Fruit fly (Drosophila melanogaster) whole organism, adult: Measurements from ENCODE around the gene CG33107.

Source experiments
- CG11617 ChIP-seq: fragments of 200-800 bp; sonication (Bioruptor generic); optimal IDR thresholded peaks from 2 replicates; lab custom pipeline; 2017; ENCODE audit warnings: mild to moderate bottlenecking, missing biosample characterization, missing genetic modification reagents, missing genetic modification characterization
- CG33017 ChIP-seq: fragments of 200-800 bp; sonication (Bioruptor generic); optimal IDR thresholded peaks from 2 replicates; lab custom pipeline; 2018; ENCODE audit warnings: missing biosample characterization, mild to moderate bottlenecking, missing genetic modification characterization, moderate library complexity
- CG5204 ChIP-seq: fragments of 200-800 bp; sonication (Bioruptor generic); optimal IDR thresholded peaks from 2 replicates; lab custom pipeline; 2016; ENCODE audit warnings: missing biosample characterization, missing genetic modification characterization
- CG7045 ChIP-seq: fragments of 200-800 bp; sonication (Bioruptor generic); optimal IDR thresholded peaks from 2 replicates; lab custom pipeline; 2017; ENCODE audit warnings: missing biosample characterization, mild to moderate bottlenecking, missing genetic modification characterization
- Hr96 ChIP-seq: fragments of 200-800 bp; sonication (Bioruptor generic); optimal IDR thresholded peaks from 2 replicates; lab custom pipeline; 2016; ENCODE audit warnings: missing biosample characterization, missing genetic modification characterization
- Mnt ChIP-seq: fragments of 200-800 bp; sonication (Bioruptor generic); optimal IDR thresholded peaks from 2 replicates; lab custom pipeline; 2016; ENCODE audit warnings: missing biosample characterization, mild to moderate bottlenecking, missing genetic modification characterization
- bab1 ChIP-seq: fragments of 200-800 bp; sonication (Bioruptor generic); optimal IDR thresholded peaks from 3 replicates; lab custom pipeline; 2019; ENCODE audit warnings: missing biosample characterization, mild to moderate bottlenecking, missing genetic modification characterization, moderate library complexity
- cic ChIP-seq: fragments of 200-800 bp; sonication (Bioruptor generic); optimal IDR thresholded peaks from 2 replicates; lab custom pipeline; 2017; ENCODE audit warnings: missing biosample characterization, mild to moderate bottlenecking, missing genetic modification characterization, moderate library complexity
- cnc ChIP-seq, 2 experiments: fragments of >200 bp; optimal IDR thresholded peaks; 2 replicates each; lab custom pipeline; 2017
- ovo ChIP-seq: fragments of 200-800 bp; sonication (Bioruptor generic); optimal IDR thresholded peaks from 2 replicates; lab custom pipeline; 2016; ENCODE audit warnings: missing biosample characterization, missing genetic modification characterization
- tj ChIP-seq: fragments of 200-800 bp; sonication (Bioruptor generic); optimal IDR thresholded peaks from 3 replicates; lab custom pipeline; 2017; ENCODE audit warnings: missing biosample characterization, mild to moderate bottlenecking, missing genetic modification characterization, moderate library complexity
- toe ChIP-seq: fragments of 200-800 bp; sonication (Bioruptor generic); optimal IDR thresholded peaks from 2 replicates; lab custom pipeline; 2016; ENCODE audit warnings: missing biosample characterization, missing genetic modification characterization

dm6 chr3R:22631156-22631555, 46.6 kb upstream of the CG33107 start:
- TF ChIP-seq ovo (GFP tag; lab: Kevin White, UChicago) (no peak), cnc (optimal IDR thresholded peaks at IDR 0.05; lab: Kevin White, UChicago) (no peak), Hr96 (no peak), tj (no peak), toe (GFP tag; lab: Kevin White, UChicago) (no peak), Mnt (GFP tag; lab: Kevin White, UChicago) (no peak), CG11617 (no peak), CG7045 (GFP tag; lab: Kevin White, UChicago) (no peak), cic (no peak), CG33017 (tag; lab: Kevin White, UChicago) (no peak), bab1 (GFP tag; lab: Kevin White, UChicago) (no peak), CG5204 (no peak)
